Fruit fly (Drosophila melanogaster) whole organism, embryonic: Measurements from ENCODE around the gene Paics.
A peak's percentile ranks its signal among the peaks of the same experiment; 100 is the strongest.

Experiments used
- ATbp ChIP-seq: fragments of 200-800 bp; sonication (Bioruptor generic); optimal IDR thresholded peaks from 2 replicates; lab custom pipeline; 2017; ENCODE audit warnings: missing biosample characterization, mild to moderate bottlenecking, missing genetic modification characterization, missing genetic modification reagents
- Atf3 ChIP-seq: fragments of 200-800 bp; sonication (Bioruptor generic); optimal IDR thresholded peaks from 3 replicates; lab custom pipeline; 2016; ENCODE audit warnings: missing biosample characterization, missing genetic modification characterization
- Atf6 ChIP-seq: fragments of 200-800 bp; sonication (Bioruptor generic); IDR thresholded peaks from 2 replicates; pipeline ENCODE4 v1.3.6; 2022; ENCODE audit warnings: missing biosample characterization, missing genetic modification characterization
- Blimp-1 ChIP-seq: fragments of 200-800 bp; sonication (Bioruptor generic); optimal IDR thresholded peaks from 3 replicates; lab custom pipeline; 2018; ENCODE audit warnings: missing biosample characterization, missing genetic modification characterization, mild to moderate bottlenecking, moderate library complexity, missing genetic modification reagents
- CG10543 ChIP-seq: fragments of 200-800 bp; sonication (Bioruptor generic); optimal IDR thresholded peaks from 3 replicates; lab custom pipeline; 2017; ENCODE audit warnings: missing biosample characterization, mild to moderate bottlenecking, missing genetic modification characterization, moderate library complexity
- CG11560 ChIP-seq: fragments of 200-800 bp; sonication (Bioruptor generic); IDR thresholded peaks from 3 replicates; pipeline ENCODE4 v1.3.6; 2022; ENCODE audit warnings: missing biosample characterization, missing genetic modification characterization
- CG12942 ChIP-seq: fragments of 200-800 bp; sonication (Bioruptor generic); optimal IDR thresholded peaks from 3 replicates; lab custom pipeline; 2016; ENCODE audit warnings: missing biosample characterization, missing genetic modification characterization
- CG14860 ChIP-seq: fragments of 200-800 bp; sonication (Bioruptor generic); IDR thresholded peaks from 3 replicates; pipeline ENCODE4 v1.3.6; 2022; ENCODE audit warnings: missing biosample characterization, missing genetic modification characterization; ENCODE audit not compliant: partially characterized antibody
- CG1602 ChIP-seq: fragments of 200-800 bp; sonication (Bioruptor generic); optimal IDR thresholded peaks from 3 replicates; lab custom pipeline; 2016; ENCODE audit warnings: missing biosample characterization, missing genetic modification characterization
- CG1647 ChIP-seq: fragments of 200-800 bp; sonication (Bioruptor generic); optimal IDR thresholded peaks from 3 replicates; lab custom pipeline; 2016; ENCODE audit warnings: missing biosample characterization, missing genetic modification characterization
- CG17568 ChIP-seq: fragments of 200-800 bp; sonication (Bioruptor generic); optimal IDR thresholded peaks from 2 replicates; lab custom pipeline; 2018; ENCODE audit warnings: missing biosample characterization, mild to moderate bottlenecking, missing genetic modification characterization, moderate library complexity
- CG17612 ChIP-seq: fragments of 200-800 bp; sonication (Bioruptor generic); IDR thresholded peaks from 2 replicates; pipeline ENCODE4 v1.3.6; 2022; ENCODE audit warnings: missing biosample characterization, missing genetic modification characterization
- CG18599 ChIP-seq: fragments of 200-800 bp; sonication (Bioruptor generic); optimal IDR thresholded peaks from 3 replicates; lab custom pipeline; 2017; ENCODE audit warnings: missing biosample characterization, missing genetic modification characterization, mild to moderate bottlenecking, moderate library complexity, missing genetic modification reagents
- CG18619 ChIP-seq: fragments of 200-800 bp; sonication (Bioruptor generic); optimal IDR thresholded peaks from 3 replicates; lab custom pipeline; 2017; ENCODE audit warnings: missing biosample characterization, mild to moderate bottlenecking, missing genetic modification characterization
- CG3407 ChIP-seq: fragments of 200-800 bp; sonication (Bioruptor generic); optimal IDR thresholded peaks from 2 replicates; lab custom pipeline; 2018; ENCODE audit warnings: missing biosample characterization, mild to moderate bottlenecking, missing genetic modification characterization
- CG42726 ChIP-seq: fragments of 200-800 bp; sonication (Bioruptor generic); IDR thresholded peaks from 2 replicates; pipeline ENCODE4 v1.3.6; 2022; ENCODE audit warnings: missing biosample characterization, missing genetic modification characterization; ENCODE audit not compliant: partially characterized antibody
- CG6254 ChIP-seq: fragments of 200-800 bp; sonication (Bioruptor generic); optimal IDR thresholded peaks from 3 replicates; lab custom pipeline; 2017; ENCODE audit warnings: mild to moderate bottlenecking, missing biosample characterization, missing genetic modification reagents, missing genetic modification characterization
- CG6272 ChIP-seq: fragments of 200-800 bp; sonication (Bioruptor generic); IDR thresholded peaks from 2 replicates; pipeline ENCODE4 v1.3.6; 2022; ENCODE audit warnings: missing biosample characterization, missing genetic modification characterization
- CG6654 ChIP-seq: fragments of 200-800 bp; sonication (Bioruptor generic); optimal IDR thresholded peaks from 2 replicates; lab custom pipeline; 2017; ENCODE audit warnings: missing biosample characterization, mild to moderate bottlenecking, missing genetic modification characterization
- CG8290 ChIP-seq, 3 experiments: fragments of 200-800 bp; sonication (Bioruptor generic); optimal IDR thresholded peaks; 2 replicates each; lab custom pipeline; 2016 to 2019; ENCODE audit warnings: missing biosample characterization in 3 of 3, missing genetic modification characterization in 3 of 3, mild to moderate bottlenecking in 2 of 3, moderate library complexity in 1 of 3
- CG8924 ChIP-seq: fragments of 200-800 bp; optimal IDR thresholded peaks from 3 replicates; lab custom pipeline; 2019; ENCODE audit warnings: missing biosample characterization, mild to moderate bottlenecking, missing genetic modification characterization, moderate library complexity
- CG9437 ChIP-seq: fragments of 200-800 bp; sonication (Bioruptor generic); optimal IDR thresholded peaks from 2 replicates; lab custom pipeline; 2018; ENCODE audit warnings: missing biosample characterization, mild to moderate bottlenecking, missing genetic modification characterization
- ERR ChIP-seq: fragments of 200-800 bp; sonication (Bioruptor generic); optimal IDR thresholded peaks from 2 replicates; lab custom pipeline; 2016; ENCODE audit warnings: missing biosample characterization, missing genetic modification characterization
- H15 ChIP-seq: fragments of 200-800 bp; sonication (Bioruptor generic); IDR thresholded peaks from 3 replicates; pipeline ENCODE4 v1.3.6; 2022; ENCODE audit warnings: missing biosample characterization, missing genetic modification characterization
- HLH54F ChIP-seq: fragments of 200-800 bp; sonication (Bioruptor generic); optimal IDR thresholded peaks from 3 replicates; lab custom pipeline; 2016; ENCODE audit warnings: missing biosample characterization, missing genetic modification characterization
- HmgZ ChIP-seq: fragments of 200-800 bp; sonication (Bioruptor generic); optimal IDR thresholded peaks from 2 replicates; lab custom pipeline; 2018; ENCODE audit warnings: missing biosample characterization, mild to moderate bottlenecking, missing genetic modification characterization
- Lhr ChIP-seq: fragments of 200-800 bp; sonication (Bioruptor generic); optimal IDR thresholded peaks from 3 replicates; lab custom pipeline; 2017; ENCODE audit warnings: mild to moderate bottlenecking, missing biosample characterization, missing genetic modification reagents, missing genetic modification characterization
- Mad ChIP-seq: fragments of 200-800 bp; sonication (Bioruptor generic); optimal IDR thresholded peaks from 2 replicates; lab custom pipeline; 2016; ENCODE audit warnings: missing biosample characterization, missing genetic modification characterization
- Meics ChIP-seq: fragments of 200-800 bp; sonication (Bioruptor generic); optimal IDR thresholded peaks from 2 replicates; lab custom pipeline; 2017; ENCODE audit warnings: missing biosample characterization, mild to moderate bottlenecking, missing genetic modification characterization
- Nf-YB ChIP-seq: fragments of 200-800 bp; sonication (Bioruptor generic); optimal IDR thresholded peaks from 3 replicates; lab custom pipeline; 2019; ENCODE audit warnings: missing biosample characterization, mild to moderate bottlenecking, missing genetic modification characterization, moderate library complexity
- Usf ChIP-seq: fragments of 200-800 bp; sonication (Bioruptor generic); optimal IDR thresholded peaks from 2 replicates; lab custom pipeline; 2017; ENCODE audit warnings: missing genotype, missing biosample characterization, missing genetic modification characterization
- amos ChIP-seq: fragments of 200-800 bp; sonication (Bioruptor generic); IDR thresholded peaks from 2 replicates; pipeline ENCODE4 v1.3.6; 2022; ENCODE audit warnings: missing biosample characterization, missing genetic modification characterization; ENCODE audit not compliant: partially characterized antibody
- cato ChIP-seq: fragments of 200-800 bp; sonication (Bioruptor generic); optimal IDR thresholded peaks from 2 replicates; lab custom pipeline; 2016; ENCODE audit warnings: missing biosample characterization, missing genetic modification characterization, borderline replicate concordance
- jigr1 ChIP-seq: fragments of 200-800 bp; sonication (Bioruptor generic); IDR thresholded peaks from 3 replicates; pipeline ENCODE4 v1.3.6; 2022; ENCODE audit warnings: missing biosample characterization, missing genetic modification characterization
- jing ChIP-seq: fragments of 200-800 bp; sonication (Bioruptor generic); optimal IDR thresholded peaks from 2 replicates; lab custom pipeline; 2018; ENCODE audit warnings: missing biosample characterization, mild to moderate bottlenecking, missing genetic modification characterization
- ken ChIP-seq: fragments of 200-800 bp; sonication (Bioruptor generic); IDR thresholded peaks from 3 replicates; pipeline ENCODE4 v1.3.6; 2022; ENCODE audit warnings: missing biosample characterization, missing genetic modification characterization
- lbe ChIP-seq: fragments of 200-800 bp; sonication (Bioruptor generic); optimal IDR thresholded peaks from 2 replicates; lab custom pipeline; 2016; ENCODE audit warnings: missing biosample characterization, mild to moderate bottlenecking, missing genetic modification characterization
- lola ChIP-seq, 3 experiments: fragments of >200 bp in 2 of 3; fragments of 200-800 bp in 1 of 3; sonication (Bioruptor generic) in 1 of 3; optimal IDR thresholded peaks; 2 replicates each; lab custom pipeline; 2017 to 2019; ENCODE audit warnings: missing biosample characterization in 3 of 3, missing genetic modification characterization in 3 of 3, mild to moderate bottlenecking in 1 of 3, moderate library complexity in 1 of 3
- maf-S ChIP-seq: fragments of 200-800 bp; sonication (Bioruptor generic); optimal IDR thresholded peaks from 2 replicates; lab custom pipeline; 2016; ENCODE audit warnings: missing biosample characterization, missing genetic modification characterization
- pan ChIP-seq, 4 experiments: fragments of >200 bp in 3 of 4; fragments of 200-800 bp in 1 of 4; sonication (Bioruptor generic) in 1 of 4; optimal IDR thresholded peaks in 3 of 4; IDR thresholded peaks in 1 of 4; 2 replicates each; pipeline versions ENCODE4 v1.3.6 to Lab custom; 2017 to 2022; ENCODE audit warnings: missing biosample characterization in 2 of 4, missing genetic modification characterization in 2 of 4, mixed read lengths in 1 of 4
- salm ChIP-seq: fragments of 200-800 bp; sonication (Bioruptor generic); optimal IDR thresholded peaks from 2 replicates; lab custom pipeline; 2018; ENCODE audit warnings: missing biosample characterization, mild to moderate bottlenecking, missing genetic modification characterization
- seq ChIP-seq: fragments of 200-800 bp; sonication (Bioruptor generic); IDR thresholded peaks from 2 replicates; pipeline ENCODE4 v1.3.6; 2022; ENCODE audit warnings: missing biosample characterization, missing genetic modification characterization
- ttk ChIP-seq: fragments of 200-800 bp; sonication (Bioruptor generic); IDR thresholded peaks from 2 replicates; pipeline ENCODE4 v2.1.2; 2022; ENCODE audit warnings: missing biosample characterization, missing genetic modification characterization
- tx ChIP-seq: fragments of 200-800 bp; sonication (Bioruptor generic); optimal IDR thresholded peaks from 2 replicates; lab custom pipeline; 2016; ENCODE audit warnings: missing biosample characterization, missing genetic modification characterization
- wdn ChIP-seq: fragments of 200-800 bp; sonication (Bioruptor generic); IDR thresholded peaks from 2 replicates; pipeline ENCODE4 v1.3.6; 2022; ENCODE audit warnings: missing biosample characterization, missing genetic modification characterization
- wor ChIP-seq: fragments of 200-800 bp; sonication (Bioruptor generic); IDR thresholded peaks from 2 replicates; pipeline ENCODE4 v1.3.6; 2022; ENCODE audit warnings: missing biosample characterization, missing genetic modification characterization

Paics gene

dm6 chrX:12735478-12736428 lies 24.7 kb downstream of the Paics start (continued):
- TF ChIP-seq lbe (GFP tag; lab: Kevin White, UChicago) (peak; percentile 63), wor (GFP tag; lab: Robert Waterston, UW) (peak; percentile 77), ken (peak; percentile 76), CG10543 (peak; percentile 73), jing (GFP tag; lab: Kevin White, UChicago) (peak; percentile 90), Usf (GFP tag; lab: Kevin White, UChicago) (peak; percentile 97), CG8924 (tag; lab: Kevin White, UChicago) (peak; percentile 95), salm (tag; lab: Kevin White, UChicago) (peak; percentile 89), CG18619 (GFP tag; lab: Kevin White, UChicago) (peak; percentile 96), Nf-YB (GFP tag; lab: Kevin White, UChicago) (peak; percentile 82), jigr1 (GFP tag; lab: Robert Waterston, UW) (peak; percentile 81; the same call in 2 of the 3 replicates), ERR (peak; percentile 76), CG6254 (GFP tag; lab: Kevin White, UChicago) (peak; percentile 81), cato (peak; percentile 94), Blimp-1 (GFP tag; lab: Kevin White, UChicago) (peak; percentile 83), CG1647 (GFP tag; lab: Kevin White, UChicago) (peak; percentile 74), CG8290 (GFP tag; optimal IDR thresholded peaks at IDR 0.05; lab: Kevin White, UChicago) (peak; percentile 77), CG8290 (tag; optimal IDR thresholded peaks at IDR 0.05; lab: Kevin White, UChicago) (peak; percentile 83 to 87), CG14860 (GFP tag; lab: Robert Waterston, UW) (no peak), Lhr (peak; percentile 88), tx (GFP tag; lab: Kevin White, UChicago) (peak; percentile 86), Atf6 (GFP tag; lab: Robert Waterston, UW) (peak; percentile 74), CG6654 (peak; percentile 86), maf-S (GFP tag; lab: Kevin White, UChicago) (peak; percentile 90), ttk (peak; percentile 68; the same call in 1 of the 2 replicates), pan (optimal IDR thresholded peaks at IDR 0.05; lab: Kevin White, UChicago) (no peak), pan (GFP tag; optimal IDR thresholded peaks at IDR 0.05 in 1 of 2, IDR thresholded peaks at IDR 0.05 in 1 of 2) (peak in 1 of 2 experiments; percentile 86), HLH54F (GFP tag; lab: Kevin White, UChicago) (peak; percentile 94), CG17568 (GFP tag; lab: Kevin White, UChicago) (peak; percentile 84), lola (GFP tag; optimal IDR thresholded peaks at IDR 0.05; lab: Kevin White, UChicago) (peak in 1 of 3 experiments; percentile 96), wdn (GFP tag; lab: Robert Waterston, UW) (peak; percentile 69), CG9437 (peak; percentile 95), CG11560 (no peak; the same call in 2 of the 3 replicates), CG18599 (GFP tag; lab: Kevin White, UChicago) (peak; percentile 95), Mad (GFP tag; lab: Kevin White, UChicago) (peak; percentile 82), CG12942 (GFP tag; lab: Kevin White, UChicago) (peak; percentile 87), CG3407 (peak; percentile 81), CG42726 (GFP tag; lab: Robert Waterston, UW) (no peak), amos (no peak; the same call in 1 of the 2 replicates), CG1602 (GFP tag; lab: Kevin White, UChicago) (peak; percentile 93), HmgZ (tag; lab: Kevin White, UChicago) (peak; percentile 91), CG17612 (GFP tag; lab: Robert Waterston, UW) (peak; percentile 51; the same call in 1 of the 2 replicates), seq (GFP tag; lab: Robert Waterston, UW) (peak; percentile 81), Atf3 (peak; percentile 87), Meics (GFP tag; lab: Kevin White, UChicago) (peak; percentile 97), H15 (GFP tag; lab: Robert Waterston, UW) (peak; percentile 78), ATbp (peak; percentile 85), CG6272 (GFP tag; lab: Robert Waterston, UW) (peak; percentile 80)
